Fruit fly (Drosophila melanogaster): Measurements from ENCODE around the gene GATAd.

Gene GATAd

DNA sequence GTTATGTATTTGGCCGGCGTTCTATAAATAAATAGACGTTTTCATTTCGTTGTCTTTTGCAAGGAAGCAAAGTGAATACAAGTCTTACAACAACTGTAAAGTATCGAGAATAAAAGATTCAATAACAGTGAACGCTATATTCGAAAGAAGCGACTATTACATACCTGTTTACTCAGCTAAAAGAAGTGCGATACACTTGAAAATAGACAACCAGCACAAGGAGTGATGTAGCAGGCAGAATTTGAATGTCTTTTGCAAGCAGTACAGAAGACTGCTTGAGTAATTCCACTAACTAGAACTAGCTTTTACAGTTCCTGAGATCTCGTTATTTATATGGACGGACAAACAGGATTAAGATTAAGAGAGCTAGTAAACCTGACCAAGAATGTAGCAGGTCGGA, 35.2 kb upstream of the GATAd start (continued):
- TF ChIP-seq pita (GFP tag; optimal IDR thresholded peaks at IDR 0.05) (no peak), dati (GFP tag; IDR thresholded peaks at IDR 0.05) (no peak), CG1602 (GFP tag; optimal IDR thresholded peaks at IDR 0.05) (no peak), fd102C (GFP tag; optimal IDR thresholded peaks at IDR 0.05) (no peak), CG8924 (tag; optimal IDR thresholded peaks at IDR 0.05) (peak; percentile 0), CG15269 (tag; optimal IDR thresholded peaks at IDR 0.05) (no peak), slbo (GFP tag; IDR thresholded peaks at IDR 0.05) (no peak), Dll (GFP tag; IDR thresholded peaks at IDR 0.05; ENCODE audit: partially characterized antibody) (no peak), stwl (tag; optimal IDR thresholded peaks at IDR 0.05) (peak; percentile 92), Dp (GFP tag; optimal IDR thresholded peaks at IDR 0.05) (peak; percentile 31), ttk (GFP tag; IDR thresholded peaks at IDR 0.05) (no peak), tin (GFP tag; optimal IDR thresholded peaks at IDR 0.05) (no peak), odd (GFP tag; optimal IDR thresholded peaks at IDR 0.05) (no peak), CG13775 (GFP tag; optimal IDR thresholded peaks at IDR 0.05) (no peak), CG18011 (GFP tag; optimal IDR thresholded peaks at IDR 0.05) (peak; percentile 97), zfh2 (GFP tag; optimal IDR thresholded peaks at IDR 0.05) (no peak), Deaf1 (tag; optimal IDR thresholded peaks at IDR 0.05) (no peak), CG32532 (GFP tag; IDR thresholded peaks at IDR 0.05) (no peak), ac (GFP tag; optimal IDR thresholded peaks at IDR 0.05) (no peak), ATbp (GFP tag; optimal IDR thresholded peaks at IDR 0.05) (no peak), Max (GFP tag; optimal IDR thresholded peaks at IDR 0.05) (no peak), jigr1 (GFP tag; IDR thresholded peaks at IDR 0.05) (no peak), tx (GFP tag; optimal IDR thresholded peaks at IDR 0.05) (no peak), bsh (GFP tag; optimal IDR thresholded peaks at IDR 0.05) (no peak), sim (GFP tag; IDR thresholded peaks at IDR 0.05) (no peak), Lpt (GFP tag; optimal IDR thresholded peaks at IDR 0.05) (no peak), pum (GFP tag; optimal IDR thresholded peaks at IDR 0.05) (no peak), Pdp1 (GFP tag; optimal IDR thresholded peaks at IDR 0.05) (peak in 1 of 2 experiments; percentile 78), Opbp (GFP tag; IDR thresholded peaks at IDR 0.05; ENCODE audit: partially characterized antibody) (peak; percentile 90; the same call in 2 of the 3 replicates), GATAe (GFP tag; conservative IDR thresholded peaks at IDR 0.05) (no peak), bbx (GFP tag; IDR thresholded peaks at IDR 0.05; ENCODE audit: partially characterized antibody) (peak; percentile 54), CG17361 (GFP tag; IDR thresholded peaks at IDR 0.05) (no peak), tio (GFP tag; optimal IDR thresholded peaks at IDR 0.05) (no peak), mirr (GFP tag; optimal IDR thresholded peaks at IDR 0.05) (no peak), HmgZ (tag; optimal IDR thresholded peaks at IDR 0.05) (peak; percentile 67), Scr (GFP tag; IDR thresholded peaks at IDR 0.05; ENCODE audit: partially characterized antibody) (peak; percentile 44; the same call in 1 of the 2 replicates), CG31365 (tag; optimal IDR thresholded peaks at IDR 0.05) (peak; percentile 98), zfh1 (GFP tag; IDR thresholded peaks at IDR 0.05) (no peak), CG32772 (GFP tag; IDR thresholded peaks at IDR 0.05) (no peak), Sry-δ (GFP tag; optimal IDR thresholded peaks at IDR 0.05) (peak; percentile 24), CG8290 (GFP tag; optimal IDR thresholded peaks at IDR 0.05) (peak; percentile 98), CG8290 (tag; optimal IDR thresholded peaks at IDR 0.05) (peak; percentile 87 to 91), prd (optimal IDR thresholded peaks at IDR 0.05) (no peak), prd (GFP tag; IDR thresholded peaks at IDR 0.05) (no peak; the same call in 2 of the 3 replicates), danr (GFP tag; IDR thresholded peaks at IDR 0.05) (no peak), pfk (GFP tag; optimal IDR thresholded peaks at IDR 0.05) (no peak), NFAT (GFP tag; IDR thresholded peaks at IDR 0.05) (no peak), zen (tag; optimal IDR thresholded peaks at IDR 0.05) (peak; percentile 38), CG30020 (tag; optimal IDR thresholded peaks at IDR 0.05) (peak; percentile 65), C15 (GFP tag; IDR thresholded peaks at IDR 0.05) (no peak), CG14050 (GFP tag; IDR thresholded peaks at IDR 0.05) (no peak), CG10462 (GFP tag; optimal IDR thresholded peaks at IDR 0.05) (peak; percentile 29)

All from whole organism, embryonic.